Worm (Caenorhabditis elegans): ENCODE measurements around the gene egl-36.

- TF ChIP-seq snpc-4 (tag; optimal IDR thresholded peaks at IDR 0.05) (no peak), elt-3 (tag; optimal IDR thresholded peaks at IDR 0.05) (no peak), nhr-237 (tag; optimal IDR thresholded peaks at IDR 0.05) (no peak), nhr-76 (tag; optimal IDR thresholded peaks at IDR 0.05) (no peak), nhr-28 (tag; optimal IDR thresholded peaks at IDR 0.05) (no peak), lsy-2 (tag; optimal IDR thresholded peaks at IDR 0.05) (no peak), lin-13 (tag; optimal IDR thresholded peaks at IDR 0.05) (no peak), unc-62 (GFP tag; optimal IDR thresholded peaks at IDR 0.05) (no peak), pha-4 (tag; optimal IDR thresholded peaks at IDR 0.05) (no peak), nhr-12 (tag; optimal IDR thresholded peaks at IDR 0.05) (no peak), zip-8 (tag; optimal IDR thresholded peaks at IDR 0.05) (no peak), unc-39 (tag; optimal IDR thresholded peaks at IDR 0.05) (no peak)
Observed at ce11 chrX:10768289-10769153, 34.4 kb downstream of the egl-36 start.
